Fruit fly (Drosophila melanogaster): ENCODE measurements around the gene CG18171.

Gene CG18171

DNA sequence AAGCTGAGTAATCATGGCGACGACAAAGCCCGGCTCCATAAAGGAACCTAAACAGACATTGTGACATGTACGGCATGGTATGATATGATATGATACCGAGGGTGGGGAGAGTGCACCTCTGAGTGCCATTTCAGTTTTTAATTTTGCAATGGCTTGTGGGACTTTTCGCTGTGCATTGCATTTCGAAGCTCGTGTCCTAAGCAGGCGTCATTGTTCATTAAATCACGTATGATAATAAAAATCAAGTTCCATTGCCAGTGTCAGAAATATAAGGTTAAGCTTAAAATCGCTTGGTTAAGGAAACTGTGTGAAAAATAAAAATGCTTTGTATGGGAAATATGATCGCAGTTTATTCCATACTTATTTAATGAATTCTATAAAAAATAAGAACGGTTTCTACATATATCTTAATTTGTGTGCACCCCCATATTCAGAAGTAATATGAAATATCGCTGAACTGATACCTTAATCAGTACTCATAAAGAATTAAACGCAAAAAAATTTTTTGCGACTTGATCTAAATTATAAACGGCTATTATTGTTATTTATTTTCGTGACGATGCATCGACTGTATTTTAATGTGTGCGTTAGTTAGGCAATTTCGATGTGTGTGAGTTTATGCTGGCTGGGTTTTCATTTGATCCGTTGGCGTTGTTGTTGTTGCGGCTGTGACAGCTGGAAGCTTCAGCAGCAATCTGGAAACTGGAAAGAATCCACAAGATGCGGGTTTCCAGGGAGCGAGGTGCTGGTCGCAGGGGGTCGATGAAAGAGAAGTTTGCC lies 6.6 kb upstream of the CG18171 start:
- TF ChIP-seq CG9705 (GFP tag; optimal IDR thresholded peaks at IDR 0.05) = no peak
- no peak for TF ChIP-seq Rel (GFP tag; optimal IDR thresholded peaks at IDR 0.05)
- TF ChIP-seq Rel (tag; optimal IDR thresholded peaks at IDR 0.05) = peak; percentile 95

- TF ChIP-seq sage (GFP tag; optimal IDR thresholded peaks at IDR 0.05) (no peak), sv (GFP tag; optimal IDR thresholded peaks at IDR 0.05) (no peak), HLH106 (tag; optimal IDR thresholded peaks at IDR 0.05) (no peak), Jra (GFP tag; optimal IDR thresholded peaks at IDR 0.05) (no peak), Dif (GFP tag; optimal IDR thresholded peaks at IDR 0.05; ENCODE audit: partially characterized antibody) (no peak), dl (GFP tag; optimal IDR thresholded peaks at IDR 0.05; ENCODE audit: insufficient read depth in 1 of 2, partially characterized antibody in 2 of 2) (no peak), rgr (GFP tag; optimal IDR thresholded peaks at IDR 0.05) (peak; percentile 6)
These were observed 4.5 kb upstream of the CG18171 start for dm6 chr3L:1727431-1727830.

- TF ChIP-seq dmrt93B (GFP tag; optimal IDR thresholded peaks at IDR 0.05) (no peak), sage (GFP tag; optimal IDR thresholded peaks at IDR 0.05) (no peak), sv (GFP tag; optimal IDR thresholded peaks at IDR 0.05) (no peak), jim (GFP tag; optimal IDR thresholded peaks at IDR 0.05) (no peak), CG32264 (GFP tag; optimal IDR thresholded peaks at IDR 0.05) (no peak), Myc (optimal IDR thresholded peaks at IDR 0.05) (no peak), Sp1 (GFP tag; optimal IDR thresholded peaks at IDR 0.05) (no peak), CG9705 (GFP tag; optimal IDR thresholded peaks at IDR 0.05) (no peak), Hr78 (GFP tag; optimal IDR thresholded peaks at IDR 0.05) (no peak), Hr83 (GFP tag; optimal IDR thresholded peaks at IDR 0.05; ENCODE audit: poor library complexity, severe bottlenecking) (no peak), GATAd (GFP tag; optimal IDR thresholded peaks at IDR 0.05) (no peak), HLH106 (tag; optimal IDR thresholded peaks at IDR 0.05) (no peak), psq (GFP tag; optimal IDR thresholded peaks at IDR 0.05) (no peak), Rel (GFP tag; optimal IDR thresholded peaks at IDR 0.05) (no peak), Rel (tag; optimal IDR thresholded peaks at IDR 0.05) (no peak)
These were observed 3.8 kb upstream of the CG18171 start for dm6 chr3L:1726747-1727146.

DNA sequence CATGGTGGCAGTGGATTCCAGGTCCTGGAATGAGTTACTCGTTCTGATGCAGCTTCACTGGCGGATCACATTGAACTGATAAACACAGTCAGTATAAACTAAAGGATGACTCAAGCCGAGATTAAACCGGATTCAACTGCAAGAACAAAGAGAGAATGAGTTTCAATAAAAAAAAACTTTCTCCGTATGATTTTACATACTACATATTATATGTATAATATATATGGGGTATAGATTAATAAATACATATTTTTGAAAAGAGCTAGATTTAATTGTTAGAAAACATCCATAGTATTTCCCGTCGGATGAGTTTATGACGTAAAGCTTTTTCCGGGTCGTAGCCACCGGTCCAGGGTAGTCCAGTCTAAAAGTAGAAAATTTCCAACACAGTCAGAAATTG lies 1.1 kb upstream of the CG18171 start, which contains the start of gene CG12035:
CG12035 (plus strand) TSS at position 301 of the 400 bp plus-strand sequence.
- TF ChIP-seq rgr (GFP tag; optimal IDR thresholded peaks at IDR 0.05) (no peak), Hr78 (GFP tag; optimal IDR thresholded peaks at IDR 0.05) (no peak), Vsx2 (GFP tag; optimal IDR thresholded peaks at IDR 0.05; ENCODE audit: partially characterized antibody) (no peak)

DNA sequence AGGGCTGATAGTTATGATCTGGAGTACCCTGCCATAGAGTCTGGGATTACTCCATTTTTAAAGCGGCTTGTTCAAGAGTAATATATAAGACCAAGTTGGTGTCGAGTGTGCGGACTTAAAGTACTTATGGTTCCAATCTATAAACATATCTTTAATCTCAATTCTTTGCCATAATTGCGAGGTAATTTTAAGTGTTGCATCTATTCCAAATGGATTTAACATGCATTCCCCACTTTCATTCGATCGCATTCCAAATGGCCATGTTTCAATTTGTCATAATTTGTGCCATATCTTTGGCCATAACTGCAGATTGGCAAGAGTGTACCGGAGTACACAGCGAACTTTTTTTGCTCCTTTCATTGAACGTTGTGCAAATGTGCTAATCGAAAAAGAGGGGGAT lies 11.7 kb downstream of the CG18171 start:
- TF ChIP-seq Mio (GFP tag; optimal IDR thresholded peaks at IDR 0.05) = no peak
- TF ChIP-seq Hnf4 (GFP tag; optimal IDR thresholded peaks at IDR 0.05) = no peak
- TF ChIP-seq jim (GFP tag; optimal IDR thresholded peaks at IDR 0.05) = no peak
- no peak for TF ChIP-seq CG9705 (GFP tag; optimal IDR thresholded peaks at IDR 0.05)
- no peak for TF ChIP-seq brk (GFP tag; optimal IDR thresholded peaks at IDR 0.05)
- TF ChIP-seq CG32264 (GFP tag; optimal IDR thresholded peaks at IDR 0.05) = no peak

- TF ChIP-seq tai (GFP tag; optimal IDR thresholded peaks at IDR 0.05) (no peak), Hnf4 (GFP tag; optimal IDR thresholded peaks at IDR 0.05) (no peak), Hr83 (GFP tag; optimal IDR thresholded peaks at IDR 0.05; ENCODE audit: poor library complexity, severe bottlenecking) (no peak), fru (GFP tag; optimal IDR thresholded peaks at IDR 0.05) (peak; percentile 50), Sp1 (GFP tag; optimal IDR thresholded peaks at IDR 0.05) (peak; percentile 2), br (GFP tag; optimal IDR thresholded peaks at IDR 0.05) (peak; percentile 22), Myc (optimal IDR thresholded peaks at IDR 0.05) (no peak), jim (GFP tag; optimal IDR thresholded peaks at IDR 0.05) (no peak), rgr (GFP tag; optimal IDR thresholded peaks at IDR 0.05) (peak; percentile 24), woc (GFP tag; optimal IDR thresholded peaks at IDR 0.05) (peak; percentile 13), CG9705 (GFP tag; optimal IDR thresholded peaks at IDR 0.05) (no peak), CrebA (GFP tag; optimal IDR thresholded peaks at IDR 0.05; ENCODE audit: borderline replicate concordance) (no peak), HLH106 (tag; optimal IDR thresholded peaks at IDR 0.05) (peak; percentile 29), h (GFP tag; optimal IDR thresholded peaks at IDR 0.05) (peak; percentile 52), ey (GFP tag; optimal IDR thresholded peaks at IDR 0.05) (peak; percentile 45), psq (GFP tag; optimal IDR thresholded peaks at IDR 0.05) (no peak), OdsH (GFP tag; optimal IDR thresholded peaks at IDR 0.05) (peak; percentile 10), foxo (GFP tag; optimal IDR thresholded peaks at IDR 0.05) (peak in 1 of 2 experiments; percentile 25)
These were observed 12.4 kb downstream of the CG18171 start for dm6 chr3L:1710562-1710961.
